Worm (Caenorhabditis elegans): Measurements from ENCODE around the gene C27D6.3.

DNA sequence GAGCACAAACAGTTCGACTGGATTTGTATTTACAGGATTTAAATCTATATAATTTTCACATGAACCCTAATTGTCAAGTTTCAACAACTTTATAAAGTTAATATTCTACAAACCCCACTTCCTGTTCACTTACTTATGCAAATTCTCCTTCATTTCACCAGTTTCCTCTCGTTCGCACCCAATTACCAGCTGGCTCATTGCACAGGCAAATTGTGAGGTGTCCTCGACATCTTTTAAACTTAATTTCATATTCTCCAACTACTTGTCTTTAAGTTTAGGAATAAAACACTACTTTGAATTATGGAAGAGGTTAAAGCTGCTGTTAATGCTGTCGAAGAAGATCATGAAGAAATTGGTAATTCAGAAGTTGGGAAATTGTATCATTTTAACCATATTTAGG, 1.8 kb downstream of the C27D6.3 start, which contains the start of gene C27D6.1:
- TF ChIP-seq ztf-23 (GFP tag; IDR thresholded peaks at IDR 0.05) (no peak), ref-1 (GFP tag; conservative IDR thresholded peaks at IDR 0.05) (no peak), tab-1 (GFP tag; IDR thresholded peaks at IDR 0.05) (no peak), ztf-29 (GFP tag; IDR thresholded peaks at IDR 0.05) (no peak), flt-1 (GFP tag; IDR thresholded peaks at IDR 0.05) (no peak)

Data from whole organism, midembryonic.